Worm (Caenorhabditis elegans) whole organism, mixed stage, embryonic: ENCODE measurements around the gene sup-1.
"Not testable (repeated sequence)": the region's sequence is repeated elsewhere in the genome, so short reads cannot be mapped to it uniquely, and the experiment has no call there.

Source experiments
- M03D4.4 ChIP-seq: sonication (generic microtip); optimal IDR thresholded peaks from 2 replicates; lab custom pipeline; 2017; ENCODE audit warnings: mild to moderate bottlenecking, missing genetic modification characterization, missing compliant biosample characterization
- bed-3 ChIP-seq: fragments of 200-800 bp; sonication (Bioruptor generic); optimal IDR thresholded peaks from 3 replicates; lab custom pipeline; 2018; ENCODE audit warnings: mild to moderate bottlenecking, missing genetic modification characterization, moderate library complexity, missing compliant biosample characterization
- blmp-1 ChIP-seq: fragments of 150-350 bp; optimal IDR thresholded peaks from 2 replicates; lab custom pipeline; 2014; ENCODE audit warnings: missing biosample characterization, missing genetic modification characterization
- ceh-39 ChIP-seq: fragments of 150-350 bp; optimal IDR thresholded peaks from 2 replicates; lab custom pipeline; 2014; ENCODE audit warnings: missing biosample characterization, missing genetic modification characterization
- ceh-43 ChIP-seq: fragments of 200-800 bp; sonication (Bioruptor generic); optimal IDR thresholded peaks from 2 replicates; lab custom pipeline; 2018; ENCODE audit warnings: mild to moderate bottlenecking, missing genetic modification characterization, moderate library complexity, missing compliant biosample characterization
- ceh-83 ChIP-seq: fragments of 200-800 bp; sonication (Bioruptor generic); optimal IDR thresholded peaks from 2 replicates; lab custom pipeline; 2018; ENCODE audit warnings: mild to moderate bottlenecking, missing genetic modification characterization, missing compliant biosample characterization
- ces-1 ChIP-seq: fragments of 150-350 bp; optimal IDR thresholded peaks from 2 replicates; lab custom pipeline; 2014; ENCODE audit warnings: missing biosample characterization, missing genetic modification reagents, missing genetic modification characterization
- cnd-1 ChIP-seq: fragments of 200-800 bp; sonication (Bioruptor generic); optimal IDR thresholded peaks from 2 replicates; lab custom pipeline; 2018; ENCODE audit warnings: mild to moderate bottlenecking, missing genetic modification characterization, missing compliant biosample characterization
- drap-1 ChIP-seq: fragments of 200-800 bp; sonication (Bioruptor generic); optimal IDR thresholded peaks from 3 replicates; lab custom pipeline; 2018; ENCODE audit warnings: mild to moderate bottlenecking, missing genetic modification characterization, missing compliant biosample characterization
- elt-1 ChIP-seq: sonication (generic microtip); optimal IDR thresholded peaks from 2 replicates; lab custom pipeline; 2017; ENCODE audit warnings: missing genetic modification characterization, mild to moderate bottlenecking, missing compliant biosample characterization, antibody characterized with exemption, moderate library complexity, borderline replicate concordance; ENCODE audit not compliant: insufficient read depth
- elt-3 ChIP-seq: fragments of 150-350 bp; optimal IDR thresholded peaks from 2 replicates; lab custom pipeline; 2014; ENCODE audit warnings: missing biosample characterization, missing genetic modification characterization
- flh-1 ChIP-seq: fragments of 200-800 bp; sonication (Bioruptor generic); optimal IDR thresholded peaks from 2 replicates; lab custom pipeline; 2018; ENCODE audit warnings: mild to moderate bottlenecking, missing genetic modification characterization, moderate library complexity, missing compliant biosample characterization
- ham-2 ChIP-seq: fragments of 200-800 bp; sonication (Bioruptor generic); optimal IDR thresholded peaks from 2 replicates; lab custom pipeline; 2018; ENCODE audit warnings: mild to moderate bottlenecking, missing genetic modification characterization, missing compliant biosample characterization
- hlh-1 ChIP-seq: fragments of 150-350 bp; optimal IDR thresholded peaks from 2 replicates; lab custom pipeline; 2014; ENCODE audit warnings: missing biosample characterization, missing genetic modification reagents, missing genetic modification characterization
- lin-13 ChIP-seq: fragments of 150-350 bp; optimal IDR thresholded peaks from 2 replicates; lab custom pipeline; 2014; ENCODE audit warnings: missing biosample characterization, missing genetic modification characterization
- lin-32 ChIP-seq: fragments of 200-800 bp; sonication (Bioruptor generic); optimal IDR thresholded peaks from 2 replicates; lab custom pipeline; 2018; ENCODE audit warnings: mild to moderate bottlenecking, missing genetic modification characterization, missing compliant biosample characterization
- lsy-2 ChIP-seq: fragments of 150-350 bp; optimal IDR thresholded peaks from 2 replicates; lab custom pipeline; 2014; ENCODE audit warnings: missing biosample characterization, missing genetic modification characterization
- mab-5 ChIP-seq: fragments of 150-350 bp; optimal IDR thresholded peaks from 2 replicates; lab custom pipeline; 2014; ENCODE audit warnings: missing biosample characterization, missing genetic modification characterization
- mep-1 ChIP-seq: fragments of 150-350 bp; optimal IDR thresholded peaks from 2 replicates; lab custom pipeline; 2017; ENCODE audit warnings: missing biosample characterization, missing genetic modification reagents, missing genetic modification characterization, inconsistent platforms
- mls-2 ChIP-seq: sonication (generic microtip); optimal IDR thresholded peaks from 2 replicates; lab custom pipeline; 2016; ENCODE audit warnings: mild to moderate bottlenecking, missing genetic modification characterization, moderate library complexity, missing compliant biosample characterization
- nhr-12 ChIP-seq: fragments of 150-350 bp; optimal IDR thresholded peaks from 2 replicates; lab custom pipeline; 2014; ENCODE audit warnings: missing biosample characterization, missing genetic modification characterization
- nhr-2 ChIP-seq: fragments of 150-350 bp; optimal IDR thresholded peaks from 2 replicates; lab custom pipeline; 2014; ENCODE audit warnings: missing biosample characterization, missing genetic modification characterization
- nhr-237 ChIP-seq: fragments of 150-350 bp; optimal IDR thresholded peaks from 2 replicates; lab custom pipeline; 2014; ENCODE audit warnings: missing biosample characterization, missing genetic modification characterization
- nhr-28 ChIP-seq: fragments of 150-350 bp; optimal IDR thresholded peaks from 2 replicates; lab custom pipeline; 2014; ENCODE audit warnings: missing biosample characterization, missing genetic modification characterization
- nhr-76 ChIP-seq: sonication (generic microtip); optimal IDR thresholded peaks from 2 replicates; lab custom pipeline; 2017; ENCODE audit warnings: missing biosample characterization, missing genetic modification characterization
- pha-4 ChIP-seq: fragments of 150-350 bp; optimal IDR thresholded peaks from 2 replicates; lab custom pipeline; 2018; ENCODE audit warnings: missing biosample characterization, missing genetic modification reagents, missing genetic modification characterization
- sem-2 ChIP-seq: fragments of 200-800 bp; sonication (Bioruptor generic); optimal IDR thresholded peaks from 2 replicates; lab custom pipeline; 2018; ENCODE audit warnings: mild to moderate bottlenecking, missing genetic modification characterization, missing compliant biosample characterization
- snpc-4 ChIP-seq: fragments of 150-350 bp; optimal IDR thresholded peaks from 2 replicates; lab custom pipeline; 2014; ENCODE audit warnings: missing biosample characterization, missing genetic modification characterization
- sptf-1 ChIP-seq: sonication (generic microtip); optimal IDR thresholded peaks from 2 replicates; lab custom pipeline; 2017; ENCODE audit warnings: mild to moderate bottlenecking, missing genetic modification characterization, moderate library complexity, missing compliant biosample characterization
- tbx-8 ChIP-seq: fragments of 200-800 bp; sonication (Bioruptor generic); optimal IDR thresholded peaks from 2 replicates; lab custom pipeline; 2018; ENCODE audit warnings: mild to moderate bottlenecking, missing genetic modification characterization, moderate library complexity, missing compliant biosample characterization
- unc-120 ChIP-seq: sonication (generic microtip); optimal IDR thresholded peaks from 2 replicates; lab custom pipeline; 2017; ENCODE audit warnings: missing genetic modification characterization, missing compliant biosample characterization; ENCODE audit not compliant: poor library complexity, severe bottlenecking
- unc-39 ChIP-seq: fragments of 150-350 bp; optimal IDR thresholded peaks from 2 replicates; lab custom pipeline; 2014; ENCODE audit warnings: missing biosample characterization, missing genetic modification characterization
- unc-62 ChIP-seq: fragments of 150-350 bp; optimal IDR thresholded peaks from 2 replicates; lab custom pipeline; 2014; ENCODE audit warnings: missing biosample characterization, missing genetic modification reagents, missing genetic modification characterization
- zip-8 ChIP-seq: fragments of 150-350 bp; optimal IDR thresholded peaks from 2 replicates; lab custom pipeline; 2014; ENCODE audit warnings: missing biosample characterization, missing genetic modification characterization
- ztf-11 ChIP-seq: fragments of 150-350 bp; optimal IDR thresholded peaks from 2 replicates; lab custom pipeline; 2014; ENCODE audit warnings: missing biosample characterization, missing genetic modification characterization

Gene sup-1

ce11 chrIII:11773581-11773980 is 36.2 kb upstream of the sup-1 start, which contains the start of gene gbf-1:
gbf-1 (minus strand) TSS chrIII:11773681.
- not testable (repeated sequence) for TF ChIP-seq ceh-43; cnd-1 (tag; lab: Kevin White, UChicago); lin-13 (tag; lab: Kevin White, UChicago)

- no peak for TF ChIP-seq ztf-11 (tag; lab: Kevin White, UChicago)
- TF ChIP-seq cnd-1 (tag; lab: Kevin White, UChicago) = no peak
- no peak for TF ChIP-seq pha-4
- TF ChIP-seq bed-3 (GFP tag; lab: Kevin White, UChicago) = no peak
- no peak for TF ChIP-seq unc-39 (tag; lab: Kevin White, UChicago)
These were observed 23.2 kb upstream of the sup-1 start for ce11 chrIII:11760634-11761033.

- TF ChIP-seq lin-32 = no peak
- TF ChIP-seq pha-4 = no peak
- no peak for TF ChIP-seq elt-1 (tag; lab: Kevin White, UChicago)
- TF ChIP-seq flh-1 (GFP tag; lab: Kevin White, UChicago) = no peak
- TF ChIP-seq unc-39 (tag; lab: Kevin White, UChicago) = no peak
- no peak for TF ChIP-seq mls-2 (tag; lab: Kevin White, UChicago)
- no peak for TF ChIP-seq nhr-12 (tag; lab: Kevin White, UChicago)
- TF ChIP-seq ztf-11 (tag; lab: Kevin White, UChicago) = no peak
- no peak for TF ChIP-seq hlh-1 (tag; lab: Kevin White, UChicago)
- no peak for TF ChIP-seq ces-1
- no peak for TF ChIP-seq nhr-237 (tag; lab: Kevin White, UChicago)
- no peak for TF ChIP-seq unc-62 (GFP tag; lab: Kevin White, UChicago)
- no peak for TF ChIP-seq nhr-28 (tag; lab: Kevin White, UChicago)
- no peak for TF ChIP-seq zip-8 (tag; lab: Kevin White, UChicago)
- TF ChIP-seq elt-3 = no peak
- TF ChIP-seq lin-13 (tag; lab: Kevin White, UChicago) = no peak
- TF ChIP-seq, all 35 proteins: peak for 0
These were observed 20.5 kb upstream of the sup-1 start for ce11 chrIII:11757892-11758291.

DNA sequence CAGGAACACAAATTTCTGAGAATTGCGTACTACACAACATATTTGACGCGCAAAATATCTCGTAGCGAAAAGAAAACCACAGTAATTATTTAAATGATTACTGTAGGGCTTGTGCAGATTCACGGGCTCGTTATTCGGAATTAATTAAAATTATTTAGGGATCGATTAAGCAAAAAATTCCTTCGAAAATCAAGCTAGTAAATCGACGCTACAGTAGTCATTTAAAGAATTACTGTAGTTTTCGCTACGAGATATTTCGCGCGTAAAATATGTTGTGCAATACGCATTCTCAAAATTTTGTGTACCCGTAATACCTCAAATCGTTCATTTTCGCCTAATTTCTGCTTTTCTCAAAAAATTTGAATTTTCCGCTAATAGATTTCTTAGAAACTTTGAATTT is 13.4 kb upstream of the sup-1 start:
- no peak for TF ChIP-seq nhr-2

- no peak for TF ChIP-seq ceh-83
- TF ChIP-seq, all 35 proteins: peak for 0
These were observed 12.8 kb upstream of the sup-1 start for ce11 chrIII:11750232-11750631.

ce11 chrIII:11746718-11747117 is 9.3 kb upstream of the sup-1 start, which contains the start of gene mrt-2:
mrt-2 (plus strand) TSS chrIII:11746766.
- TF ChIP-seq unc-120 (no peak), pha-4 (peak; percentile 7), zip-8 (tag; lab: Kevin White, UChicago) (no peak), nhr-12 (tag; lab: Kevin White, UChicago) (no peak), lin-13 (tag; lab: Kevin White, UChicago) (no peak), mls-2 (tag; lab: Kevin White, UChicago) (no peak), elt-3 (no peak), blmp-1 (no peak), cnd-1 (tag; lab: Kevin White, UChicago) (no peak), mep-1 (tag; lab: Kevin White, UChicago) (peak; percentile 45), ztf-11 (tag; lab: Kevin White, UChicago) (no peak), unc-39 (tag; lab: Kevin White, UChicago) (no peak), ceh-43 (no peak), nhr-76 (tag; lab: Kevin White, UChicago) (no peak), sptf-1 (tag; lab: Kevin White, UChicago) (peak; percentile 29), ham-2 (no peak), unc-62 (GFP tag; lab: Kevin White, UChicago) (no peak), M03D4.4 (tag; lab: Kevin White, UChicago) (no peak), nhr-28 (tag; lab: Kevin White, UChicago) (no peak), flh-1 (GFP tag; lab: Kevin White, UChicago) (no peak), drap-1 (GFP tag; lab: Kevin White, UChicago) (peak; percentile 2), elt-1 (tag; lab: Kevin White, UChicago) (no peak), lsy-2 (peak; percentile 69), snpc-4 (tag; lab: Kevin White, UChicago) (no peak), bed-3 (GFP tag; lab: Kevin White, UChicago) (no peak), lin-32 (no peak), ces-1 (peak; percentile 53), ceh-39 (tag; lab: Kevin White, UChicago) (no peak), ceh-83 (no peak), sem-2 (no peak), nhr-2 (no peak), hlh-1 (tag; lab: Kevin White, UChicago) (peak; percentile 32), mab-5 (tag; lab: Kevin White, UChicago) (no peak), nhr-237 (tag; lab: Kevin White, UChicago) (peak; percentile 34), tbx-8 (GFP tag; lab: Kevin White, UChicago) (no peak)
- TF ChIP-seq, all 35 proteins: peak for 8
